Worm (Caenorhabditis elegans): ENCODE data around the gene dsb-1.

dsb-1 gene

DNA sequence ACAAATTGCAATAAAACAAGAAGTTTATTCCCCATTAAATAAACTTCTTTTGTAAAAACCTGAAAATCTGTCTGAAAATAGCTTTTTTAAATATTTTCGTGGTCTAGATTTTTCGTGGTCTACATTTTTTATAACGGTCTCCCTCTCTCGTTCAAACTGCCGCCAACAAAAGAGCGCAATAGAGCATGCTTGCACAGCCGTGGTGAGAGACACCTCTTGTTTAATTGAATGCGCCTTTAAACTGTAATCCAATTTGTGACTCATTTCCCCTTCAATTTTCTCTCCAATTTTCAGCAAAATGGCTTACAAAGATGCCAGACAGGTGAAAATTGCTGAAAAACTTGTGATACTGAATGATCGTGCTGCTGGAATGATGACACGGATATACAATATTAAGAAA lies 4.6 kb upstream of the dsb-1 start, which contains the start of gene gex-3:
gex-3 (plus strand) TSS at position 295 of the 400 bp plus-strand sequence.
- no peak for TF ChIP-seq lin-29 (GFP tag; IDR thresholded peaks at IDR 0.05)
- TF ChIP-seq aha-1 (tag) = peak; percentile 98
- TF ChIP-seq lin-1 (GFP tag; IDR thresholded peaks at IDR 0.05) = no peak
- TF ChIP-seq daf-16 (GFP tag; optimal IDR thresholded peaks at IDR 0.05) = no peak
- TF ChIP-seq daf-16 (tag; optimal IDR thresholded peaks at IDR 0.05) = peak; percentile 51
- TF ChIP-seq mep-1 (tag; optimal IDR thresholded peaks at IDR 0.05) = peak; percentile 81
- no peak for TF ChIP-seq zfp-2 (tag; optimal IDR thresholded peaks at IDR 0.05)
- TF ChIP-seq lin-15B (tag; optimal IDR thresholded peaks at IDR 0.05) = peak; percentile 61
- peak; percentile 59 for TF ChIP-seq nhr-77 (tag; optimal IDR thresholded peaks at IDR 0.05)
- no peak for TF ChIP-seq D1046.2 (GFP tag; IDR thresholded peaks at IDR 0.05)
- TF ChIP-seq daf-8 (GFP tag; IDR thresholded peaks at IDR 0.05) = no peak
- TF ChIP-seq mes-2 (tag; optimal IDR thresholded peaks at IDR 0.05; ENCODE audit: poor library complexity, severe bottlenecking) = peak; percentile 92
- TF ChIP-seq ztf-7 (tag; optimal IDR thresholded peaks at IDR 0.05) = no peak
- no peak for TF ChIP-seq arid-1 (GFP tag; conservative IDR thresholded peaks at IDR 0.05)
- no peak for TF ChIP-seq pha-4 (GFP tag; IDR thresholded peaks at IDR 0.05)
- peak; percentile 69 for TF ChIP-seq pha-4 (tag; optimal IDR thresholded peaks at IDR 0.05)
- no peak for TF ChIP-seq unc-39 (tag; optimal IDR thresholded peaks at IDR 0.05)
- peak; percentile 65 for TF ChIP-seq hmg-1.1 (GFP tag; IDR thresholded peaks at IDR 0.05)
- peak; percentile 43 for TF ChIP-seq nhr-28 (tag; optimal IDR thresholded peaks at IDR 0.05)
- TF ChIP-seq mxl-3 (GFP tag; optimal IDR thresholded peaks at IDR 0.05) = peak; percentile 28
- TF ChIP-seq nhr-6 (tag; optimal IDR thresholded peaks at IDR 0.05) = peak; percentile 86
- peak; percentile 97 for TF ChIP-seq lin-38 (GFP tag; IDR thresholded peaks at IDR 0.05)
- no peak for TF ChIP-seq Y105C5A.15 (GFP tag; IDR thresholded peaks at IDR 0.05)
- peak; percentile 25 for TF ChIP-seq nhr-25 (tag; optimal IDR thresholded peaks at IDR 0.05; ENCODE audit: borderline replicate concordance, insufficient read depth)
- no peak for TF ChIP-seq sdz-12 (GFP tag; optimal IDR thresholded peaks at IDR 0.05)
- no peak for TF ChIP-seq madf-5 (GFP tag; IDR thresholded peaks at IDR 0.05)
- TF ChIP-seq F49E8.2 (tag; optimal IDR thresholded peaks at IDR 0.05; ENCODE audit: borderline replicate concordance) = peak; percentile 31
- TF ChIP-seq nhr-237 (tag; optimal IDR thresholded peaks at IDR 0.05) = no peak
- TF ChIP-seq lsy-2 (tag; optimal IDR thresholded peaks at IDR 0.05) = peak; percentile 61 to 95
- peak; percentile 30; the same call in 1 of the 2 replicates for TF ChIP-seq dmd-6 (GFP tag; IDR thresholded peaks at IDR 0.05)
- TF ChIP-seq nhr-42 (GFP tag; IDR thresholded peaks at IDR 0.05) = no peak
- no peak for TF ChIP-seq Y75B8A.6 (GFP tag; IDR thresholded peaks at IDR 0.05)
- TF ChIP-seq daf-19 (GFP tag; conservative IDR thresholded peaks at IDR 0.05) = 0 out of 2 replicates have a peak, but pooled peaks have one; percentile 32
- no peak for TF ChIP-seq R02D3.7 (tag; optimal IDR thresholded peaks at IDR 0.05)
- no peak for TF ChIP-seq nhr-76 (tag; optimal IDR thresholded peaks at IDR 0.05)
- TF ChIP-seq egl-27 (tag; optimal IDR thresholded peaks at IDR 0.05) = no peak
- no peak for TF ChIP-seq jun-1 (tag; optimal IDR thresholded peaks at IDR 0.05)
- no peak for TF ChIP-seq lim-7 (GFP tag; IDR thresholded peaks at IDR 0.05)
- TF ChIP-seq ZK546.5 (tag; optimal IDR thresholded peaks at IDR 0.05) = peak in 1 of 2 experiments; percentile 55
- TF ChIP-seq rbr-2 (tag; optimal IDR thresholded peaks at IDR 0.05) = peak; percentile 54
- TF ChIP-seq T26A8.4 (GFP tag; IDR thresholded peaks at IDR 0.05) = peak; percentile 56
- peak; percentile 91 for TF ChIP-seq dpl-1 (GFP tag; optimal IDR thresholded peaks at IDR 0.05)
- no peak for TF ChIP-seq ceh-28 (tag; optimal IDR thresholded peaks at IDR 0.05)
- peak in 1 of 2 experiments; percentile 78 for TF ChIP-seq unc-62 (GFP tag; optimal IDR thresholded peaks at IDR 0.05 in 1 of 2)
- no peak for TF ChIP-seq unc-62 (tag; optimal IDR thresholded peaks at IDR 0.05)
- peak in 1 of 2 experiments; percentile 49 for TF ChIP-seq hif-1 (tag; optimal IDR thresholded peaks at IDR 0.05)
- TF ChIP-seq hlh-11 (tag; optimal IDR thresholded peaks at IDR 0.05) = peak; percentile 50
- TF ChIP-seq zag-1 (tag; optimal IDR thresholded peaks at IDR 0.05) = no peak
- no peak for TF ChIP-seq skn-1 (tag; optimal IDR thresholded peaks at IDR 0.05)
- TF ChIP-seq unc-130 (GFP tag; optimal IDR thresholded peaks at IDR 0.05) = peak; percentile 71
- peak; percentile 85 for TF ChIP-seq fkh-10 (GFP tag; optimal IDR thresholded peaks at IDR 0.05)
- peak; percentile 58 for TF ChIP-seq vab-7 (GFP tag; IDR thresholded peaks at IDR 0.05)
- TF ChIP-seq ces-1 (GFP tag; optimal IDR thresholded peaks at IDR 0.05) = peak; percentile 92
